Fruit fly (Drosophila melanogaster): Measurements from ENCODE around the gene His3.3B.

dm6 chrX:9129436-9129835 is 27.0 kb downstream of the His3.3B start:
- TF ChIP-seq CG8478 (optimal IDR thresholded peaks at IDR 0.05) (no peak), CTCF (optimal IDR thresholded peaks at IDR 0.05) (no peak)
